Worm (Caenorhabditis elegans): Measurements from ENCODE around the gene Y66A7A.9.

Gene Y66A7A.9

ce11 chrIII:11615802-11616201 lies 3.5 kb upstream of the Y66A7A.9 start:
- TF ChIP-seq unc-62 (GFP tag; optimal IDR thresholded peaks at IDR 0.05), result no peak

- TF ChIP-seq unc-62 (GFP tag; optimal IDR thresholded peaks at IDR 0.05), result no peak
Observed at ce11 chrIII:11614874-11615273, 2.6 kb upstream of the Y66A7A.9 start.

ce11 chrIII:11611618-11612247 lies 538 bp downstream of the Y66A7A.9 start:
- TF ChIP-seq unc-62 (GFP tag; optimal IDR thresholded peaks at IDR 0.05), result no peak

- no peak for TF ChIP-seq unc-62 (GFP tag; optimal IDR thresholded peaks at IDR 0.05)
Observed at ce11 chrIII:11609568-11609967, 2.7 kb downstream of the Y66A7A.9 start, which contains the start of gene Y66D12A.30. Y66D12A.30 (plus strand) TSS chrIII:11609868.

- no peak for TF ChIP-seq unc-62 (GFP tag; optimal IDR thresholded peaks at IDR 0.05)
Observed at ce11 chrIII:11607870-11608269, 4.4 kb downstream of the Y66A7A.9 start, which contains the start of gene Y66D12A.1. Y66D12A.1 (plus strand) TSS chrIII:11608170.

ce11 chrIII:11592096-11592495 lies 20.2 kb downstream of the Y66A7A.9 start:
- TF ChIP-seq unc-62 (GFP tag; optimal IDR thresholded peaks at IDR 0.05), result no peak

ce11 chrIII:11590255-11590654 lies 22.0 kb downstream of the Y66A7A.9 start:
- no peak for TF ChIP-seq unc-62 (GFP tag; optimal IDR thresholded peaks at IDR 0.05)

ce11 chrIII:11589311-11589710 lies 23.0 kb downstream of the Y66A7A.9 start:
- TF ChIP-seq unc-62 (GFP tag; optimal IDR thresholded peaks at IDR 0.05), result no peak

- no peak for TF ChIP-seq unc-62 (GFP tag; optimal IDR thresholded peaks at IDR 0.05)
Observed at ce11 chrIII:11588911-11589310, 23.4 kb downstream of the Y66A7A.9 start, which contains the start of gene Y66D12A.3. Y66D12A.3 (plus strand) TSS chrIII:11589211.

ce11 chrIII:11582569-11582968 lies 29.7 kb downstream of the Y66A7A.9 start:
- TF ChIP-seq unc-62 (GFP tag; optimal IDR thresholded peaks at IDR 0.05), result no peak

- TF ChIP-seq unc-62 (GFP tag; optimal IDR thresholded peaks at IDR 0.05), result no peak
Observed at ce11 chrIII:11581372-11581771, 30.9 kb downstream of the Y66A7A.9 start, which contains the start of the genes Y66D12A.6 and ceh-92. Y66D12A.6 (minus strand) TSS chrIII:11581402. ceh-92 (plus strand) TSS chrIII:11581600.

ce11 chrIII:11580428-11580885 lies 31.8 kb downstream of the Y66A7A.9 start, which contains the start of gene Y66D12A.7:
Y66D12A.7 (minus strand) TSS chrIII:11580478.
- TF ChIP-seq unc-62 (GFP tag; optimal IDR thresholded peaks at IDR 0.05), result no peak

ce11 chrIII:11579380-11579779 lies 32.9 kb downstream of the Y66A7A.9 start:
- TF ChIP-seq unc-62 (GFP tag; optimal IDR thresholded peaks at IDR 0.05), result no peak

- no peak for TF ChIP-seq unc-62 (GFP tag; optimal IDR thresholded peaks at IDR 0.05)
Observed at ce11 chrIII:11573921-11574320, 38.4 kb downstream of the Y66A7A.9 start, which contains the start of gene Y66D12A.8. Y66D12A.8 (plus strand) TSS chrIII:11574221.

- TF ChIP-seq unc-62 (GFP tag; optimal IDR thresholded peaks at IDR 0.05), result no peak
Observed at ce11 chrIII:11567837-11568236, 44.4 kb downstream of the Y66A7A.9 start, which contains the start of gene psme-3. psme-3 (plus strand) TSS chrIII:11568137.

ce11 chrIII:11565602-11566001 lies 46.7 kb downstream of the Y66A7A.9 start, which contains the start of gene Y66D12A.10:
Y66D12A.10 (plus strand) TSS chrIII:11565874.
- no peak for TF ChIP-seq unc-62 (GFP tag; optimal IDR thresholded peaks at IDR 0.05)

- no peak for TF ChIP-seq unc-62 (GFP tag; optimal IDR thresholded peaks at IDR 0.05)
Observed at ce11 chrIII:11563417-11563949, 48.8 kb downstream of the Y66A7A.9 start, which contains the start of gene Y66D12A.11. Y66D12A.11 (plus strand) TSS chrIII:11563467.

Data from whole organism, dauer.